Fruit fly (Drosophila melanogaster) whole organism, embryonic: ENCODE measurements around the gene Zpr1.
A peak's percentile ranks its signal among the peaks of the same experiment; 100 is the strongest.

Source experiments
- Antp ChIP-seq: fragments of 200-800 bp; sonication (Bioruptor generic); optimal IDR thresholded peaks from 3 replicates; lab custom pipeline; 2016; ENCODE audit warnings: missing biosample characterization, missing genetic modification characterization
- Atf-2 ChIP-seq: fragments of 200-800 bp; sonication (Bioruptor generic); optimal IDR thresholded peaks from 2 replicates; lab custom pipeline; 2016; ENCODE audit warnings: missing biosample characterization, missing genetic modification characterization
- Atf3 ChIP-seq: fragments of 200-800 bp; sonication (Bioruptor generic); optimal IDR thresholded peaks from 3 replicates; lab custom pipeline; 2016; ENCODE audit warnings: missing biosample characterization, missing genetic modification characterization
- B-H1 ChIP-seq: fragments of 200-800 bp; sonication (Bioruptor generic); IDR thresholded peaks from 3 replicates; pipeline ENCODE4 v1.3.6; 2022; ENCODE audit warnings: missing biosample characterization, missing genetic modification characterization
- CG12104 ChIP-seq: fragments of 200-800 bp; sonication (Bioruptor generic); optimal IDR thresholded peaks from 3 replicates; lab custom pipeline; 2016; ENCODE audit warnings: missing biosample characterization, missing genetic modification characterization
- CG12155 ChIP-seq: fragments of 200-800 bp; sonication (Bioruptor generic); optimal IDR thresholded peaks from 3 replicates; lab custom pipeline; 2016; ENCODE audit warnings: missing biosample characterization, missing genetic modification characterization
- CG13624 ChIP-seq: fragments of 200-800 bp; sonication (Bioruptor generic); optimal IDR thresholded peaks from 2 replicates; lab custom pipeline; 2016; ENCODE audit warnings: missing biosample characterization, missing genetic modification characterization
- CG13894 ChIP-seq: fragments of 200-800 bp; sonication (Bioruptor generic); optimal IDR thresholded peaks from 3 replicates; lab custom pipeline; 2018; ENCODE audit warnings: missing biosample characterization, mild to moderate bottlenecking, missing genetic modification characterization, moderate library complexity
- CG17328 ChIP-seq: fragments of 200-800 bp; sonication (Bioruptor generic); IDR thresholded peaks from 2 replicates; pipeline ENCODE4 v1.3.6; 2022; ENCODE audit warnings: missing biosample characterization, missing genetic modification characterization
- CG17359 ChIP-seq: fragments of 200-800 bp; sonication (Bioruptor generic); optimal IDR thresholded peaks from 3 replicates; lab custom pipeline; 2018; ENCODE audit warnings: missing biosample characterization, mild to moderate bottlenecking, missing genetic modification characterization, moderate library complexity
- CG18599 ChIP-seq: fragments of 200-800 bp; sonication (Bioruptor generic); optimal IDR thresholded peaks from 3 replicates; lab custom pipeline; 2017; ENCODE audit warnings: missing biosample characterization, missing genetic modification characterization, mild to moderate bottlenecking, moderate library complexity, missing genetic modification reagents
- CG2120 ChIP-seq: fragments of 200-800 bp; sonication (Bioruptor generic); optimal IDR thresholded peaks from 3 replicates; lab custom pipeline; 2016; ENCODE audit warnings: missing biosample characterization, missing genetic modification characterization
- CG2712 ChIP-seq: fragments of 200-800 bp; optimal IDR thresholded peaks from 3 replicates; lab custom pipeline; 2019; ENCODE audit warnings: missing biosample characterization, mild to moderate bottlenecking, missing genetic modification characterization, moderate library complexity
- CG2889 ChIP-seq: fragments of 200-800 bp; sonication (Bioruptor generic); IDR thresholded peaks from 3 replicates; pipeline ENCODE4 v1.3.6; 2022; ENCODE audit warnings: missing biosample characterization, missing genetic modification characterization
- CG30020 ChIP-seq: fragments of 200-800 bp; optimal IDR thresholded peaks from 2 replicates; lab custom pipeline; 2019; ENCODE audit warnings: missing biosample characterization, mild to moderate bottlenecking, missing genetic modification characterization, moderate library complexity
- CG34376 ChIP-seq: fragments of 200-800 bp; sonication (Bioruptor generic); optimal IDR thresholded peaks from 2 replicates; lab custom pipeline; 2018; ENCODE audit warnings: missing biosample characterization, mild to moderate bottlenecking, missing genetic modification characterization
- CG3838 ChIP-seq: fragments of 200-800 bp; sonication (Bioruptor generic); optimal IDR thresholded peaks from 3 replicates; lab custom pipeline; 2016; ENCODE audit warnings: missing biosample characterization, missing genetic modification characterization
- CG4328 ChIP-seq: fragments of 200-800 bp; sonication (Bioruptor generic); optimal IDR thresholded peaks from 3 replicates; lab custom pipeline; 2017; ENCODE audit warnings: missing biosample characterization, missing genetic modification reagents, missing genetic modification characterization
- CG6254 ChIP-seq: fragments of 200-800 bp; sonication (Bioruptor generic); optimal IDR thresholded peaks from 3 replicates; lab custom pipeline; 2017; ENCODE audit warnings: mild to moderate bottlenecking, missing biosample characterization, missing genetic modification reagents, missing genetic modification characterization
- CG8281 ChIP-seq: fragments of 200-800 bp; sonication (Bioruptor generic); optimal IDR thresholded peaks from 2 replicates; lab custom pipeline; 2018; ENCODE audit warnings: missing biosample characterization, mild to moderate bottlenecking, missing genetic modification characterization, moderate library complexity
- CG8388 ChIP-seq: fragments of 200-800 bp; sonication (Bioruptor generic); optimal IDR thresholded peaks from 2 replicates; lab custom pipeline; 2019; ENCODE audit warnings: missing biosample characterization, mild to moderate bottlenecking, missing genetic modification characterization, moderate library complexity
- CG9817 ChIP-seq: fragments of 200-800 bp; sonication (Bioruptor generic); optimal IDR thresholded peaks from 2 replicates; lab custom pipeline; 2018; ENCODE audit warnings: missing biosample characterization, mild to moderate bottlenecking, missing genetic modification characterization, moderate library complexity
- CG9876 ChIP-seq: fragments of 200-800 bp; sonication (Bioruptor generic); optimal IDR thresholded peaks from 2 replicates; lab custom pipeline; 2016; ENCODE audit warnings: missing biosample characterization, missing genetic modification characterization
- D19A ChIP-seq: fragments of 200-800 bp; optimal IDR thresholded peaks from 3 replicates; lab custom pipeline; 2019; ENCODE audit warnings: missing biosample characterization, mild to moderate bottlenecking, missing genetic modification characterization, moderate library complexity
- Dp ChIP-seq: fragments of 200-800 bp; sonication (Bioruptor generic); optimal IDR thresholded peaks from 2 replicates; lab custom pipeline; 2018; ENCODE audit warnings: missing biosample characterization, mild to moderate bottlenecking, missing genetic modification characterization, moderate library complexity
- HmgD ChIP-seq: fragments of 200-800 bp; sonication (Bioruptor generic); optimal IDR thresholded peaks from 3 replicates; lab custom pipeline; 2016; ENCODE audit warnings: missing biosample characterization, missing genetic modification characterization
- Hmr ChIP-seq: fragments of 200-800 bp; sonication (Bioruptor generic); optimal IDR thresholded peaks from 3 replicates; lab custom pipeline; 2017; ENCODE audit warnings: mild to moderate bottlenecking, missing biosample characterization, missing genetic modification reagents, missing genetic modification characterization
- Hmx ChIP-seq: fragments of 200-800 bp; sonication (Bioruptor generic); optimal IDR thresholded peaks from 2 replicates; lab custom pipeline; 2016; ENCODE audit warnings: missing biosample characterization, missing genetic modification characterization
- Hsf ChIP-seq: fragments of 200-800 bp; sonication (Bioruptor generic); optimal IDR thresholded peaks from 3 replicates; lab custom pipeline; 2016; ENCODE audit warnings: missing biosample characterization, missing genetic modification characterization
- Lhr ChIP-seq: fragments of 200-800 bp; sonication (Bioruptor generic); optimal IDR thresholded peaks from 3 replicates; lab custom pipeline; 2017; ENCODE audit warnings: mild to moderate bottlenecking, missing biosample characterization, missing genetic modification reagents, missing genetic modification characterization
- Lim3 ChIP-seq: fragments of 200-800 bp; sonication (Bioruptor generic); IDR thresholded peaks from 2 replicates; pipeline ENCODE4 v1.3.6; 2022; ENCODE audit warnings: missing biosample characterization, missing genetic modification characterization
- MESR4 ChIP-seq: fragments of 200-800 bp; sonication (Bioruptor generic); optimal IDR thresholded peaks from 2 replicates; lab custom pipeline; 2018; ENCODE audit warnings: missing biosample characterization, mild to moderate bottlenecking, missing genetic modification characterization, moderate library complexity
- Nf-YC ChIP-seq: fragments of 200-800 bp; optimal IDR thresholded peaks from 3 replicates; lab custom pipeline; 2019; ENCODE audit warnings: missing biosample characterization, mild to moderate bottlenecking, missing genetic modification characterization, moderate library complexity
- Optix ChIP-seq: fragments of 200-800 bp; sonication (Bioruptor generic); IDR thresholded peaks from 3 replicates; pipeline ENCODE4 v1.3.6; 2022; ENCODE audit warnings: missing biosample characterization, missing genetic modification characterization
- Spps ChIP-seq: fragments of 200-800 bp; sonication (Bioruptor generic); optimal IDR thresholded peaks from 2 replicates; lab custom pipeline; 2018; ENCODE audit warnings: missing biosample characterization, mild to moderate bottlenecking, missing genetic modification characterization
- cwo ChIP-seq: fragments of 200-800 bp; sonication (Bioruptor generic); optimal IDR thresholded peaks from 3 replicates; lab custom pipeline; 2017; ENCODE audit warnings: missing biosample characterization, missing genetic modification characterization, mild to moderate bottlenecking, moderate library complexity, missing genetic modification reagents
- dan ChIP-seq: fragments of 200-800 bp; sonication (Bioruptor generic); IDR thresholded peaks from 2 replicates; pipeline ENCODE4 v1.3.6; 2022; ENCODE audit warnings: missing biosample characterization, missing genetic modification characterization
- danr ChIP-seq: fragments of 200-800 bp; sonication (Bioruptor generic); IDR thresholded peaks from 2 replicates; pipeline ENCODE4 v1.3.6; 2022; ENCODE audit warnings: missing biosample characterization, missing genetic modification characterization
- en ChIP-seq: fragments of 200-800 bp; sonication (Bioruptor generic); optimal IDR thresholded peaks from 2 replicates; lab custom pipeline; 2016; ENCODE audit warnings: missing biosample characterization, missing genetic modification characterization
- eve ChIP-seq, 2 experiments: fragments of >200 bp; optimal IDR thresholded peaks; 2 replicates each; lab custom pipeline; 2017; ENCODE audit warnings: missing biosample characterization in 2 of 2, missing genetic modification characterization in 2 of 2
- gcm2 ChIP-seq: fragments of 200-800 bp; sonication (Bioruptor generic); optimal IDR thresholded peaks from 2 replicates; lab custom pipeline; 2016; ENCODE audit warnings: missing biosample characterization, missing genetic modification characterization
- gem ChIP-seq: fragments of 200-800 bp; sonication (Bioruptor generic); optimal IDR thresholded peaks from 2 replicates; lab custom pipeline; 2019; ENCODE audit warnings: missing biosample characterization, mild to moderate bottlenecking, missing genetic modification characterization, moderate library complexity
- gro ChIP-seq: fragments of 200-800 bp; sonication (Bioruptor generic); optimal IDR thresholded peaks from 2 replicates; lab custom pipeline; 2016; ENCODE audit warnings: missing biosample characterization, missing genetic modification characterization
- gt ChIP-seq: fragments of 200-800 bp; sonication (Bioruptor generic); IDR thresholded peaks from 2 replicates; pipeline ENCODE4 v1.3.6; 2022; ENCODE audit warnings: missing biosample characterization, missing genetic modification characterization
- ham ChIP-seq: fragments of 200-800 bp; sonication (Bioruptor generic); IDR thresholded peaks from 2 replicates; pipeline ENCODE4 v1.3.6; 2022; ENCODE audit warnings: missing biosample characterization, missing genetic modification characterization
- her ChIP-seq: fragments of 200-800 bp; sonication (Bioruptor generic); optimal IDR thresholded peaks from 2 replicates; lab custom pipeline; 2016; ENCODE audit warnings: missing biosample characterization, missing genetic modification characterization
- jigr1 ChIP-seq: fragments of 200-800 bp; sonication (Bioruptor generic); IDR thresholded peaks from 3 replicates; pipeline ENCODE4 v1.3.6; 2022; ENCODE audit warnings: missing biosample characterization, missing genetic modification characterization
- jumu ChIP-seq: fragments of 200-800 bp; sonication (Bioruptor generic); optimal IDR thresholded peaks from 3 replicates; lab custom pipeline; 2016; ENCODE audit warnings: missing biosample characterization, missing genetic modification characterization
- pum ChIP-seq: fragments of 200-800 bp; sonication (Bioruptor generic); optimal IDR thresholded peaks from 2 replicates; lab custom pipeline; 2016; ENCODE audit warnings: missing biosample characterization, missing genetic modification characterization
- sens ChIP-seq: fragments of 200-800 bp; sonication (Bioruptor generic); peaks from one replicate; lab custom pipeline; 2016; ENCODE audit warnings: missing biosample characterization, missing genetic modification characterization
- so ChIP-seq: fragments of 200-800 bp; sonication (Bioruptor generic); IDR thresholded peaks from 3 replicates; pipeline ENCODE4 v1.3.6; 2022; ENCODE audit warnings: missing biosample characterization, missing genetic modification characterization
- ssp ChIP-seq: fragments of 200-800 bp; sonication (Bioruptor generic); IDR thresholded peaks from 2 replicates; pipeline ENCODE4 v1.3.6; 2022; ENCODE audit warnings: missing biosample characterization, missing genetic modification characterization

The Zpr1 gene

DNA sequence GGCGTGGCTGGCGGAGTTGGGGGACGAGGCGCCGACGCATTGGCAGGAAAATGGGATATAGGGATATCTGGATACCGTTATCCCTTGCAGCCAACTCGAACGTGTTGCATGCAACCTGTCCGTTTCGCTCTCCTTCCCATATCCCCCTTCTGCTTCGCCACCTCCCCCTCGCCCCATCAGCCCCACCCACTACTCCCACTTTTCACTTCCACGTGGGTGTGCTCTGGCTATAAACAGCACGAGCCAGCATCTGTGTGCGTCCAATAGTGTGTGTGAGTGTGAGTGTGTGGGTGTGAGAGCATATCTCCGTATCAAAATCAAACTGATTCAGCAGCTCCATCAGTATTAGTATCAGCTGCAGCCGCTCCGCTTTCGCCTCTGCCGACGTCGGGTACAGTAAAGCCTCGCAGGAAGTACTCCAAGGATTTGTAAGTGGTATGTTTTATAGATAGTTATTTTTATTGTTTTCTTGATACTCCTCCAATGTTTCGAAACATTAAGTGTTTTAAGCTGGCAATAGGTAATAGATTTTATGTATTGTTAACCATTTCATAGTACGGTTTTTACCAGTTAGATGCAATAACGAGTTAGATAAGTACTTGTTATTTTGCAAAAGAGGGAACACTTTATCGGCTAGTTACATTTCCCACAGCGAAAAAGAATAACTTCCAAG lies 42.8 kb downstream of the Zpr1 start (continued):
- TF ChIP-seq gro (no peak), CG17359 (tag; lab: Kevin White, UChicago) (peak; percentile 53), CG13894 (tag; lab: Kevin White, UChicago) (no peak), gt (GFP tag; lab: Robert Waterston, UW) (no peak), CG2712 (tag; lab: Kevin White, UChicago) (peak; percentile 13), Lhr (GFP tag; lab: Kevin White, UChicago) (no peak), CG12155 (GFP tag; lab: Kevin White, UChicago) (peak; percentile 9), CG8388 (GFP tag; lab: Kevin White, UChicago) (no peak), ham (GFP tag; lab: Robert Waterston, UW) (no peak), Antp (GFP tag; lab: Kevin White, UChicago) (peak; percentile 12), CG8281 (tag; lab: Kevin White, UChicago) (no peak), MESR4 (GFP tag; lab: Kevin White, UChicago) (no peak), en (no peak), CG2120 (GFP tag; lab: Kevin White, UChicago) (no peak), danr (no peak), CG34376 (GFP tag; lab: Kevin White, UChicago) (no peak), dan (GFP tag; lab: Robert Waterston, UW) (no peak), Atf3 (no peak), eve (GFP tag; optimal IDR thresholded peaks at IDR 0.05; lab: Kevin White, UChicago) (no peak), Lim3 (GFP tag; lab: Robert Waterston, UW) (no peak), jigr1 (no peak), B-H1 (GFP tag; lab: Robert Waterston, UW) (no peak), CG30020 (no peak), Nf-YC (tag; lab: Kevin White, UChicago) (no peak), so (GFP tag; lab: Robert Waterston, UW) (peak; percentile 32; the same call in 1 of the 3 replicates), CG18599 (GFP tag; lab: Kevin White, UChicago) (peak; percentile 65), Atf-2 (GFP tag; lab: Kevin White, UChicago) (no peak), CG2889 (no peak), CG9876 (GFP tag; lab: Kevin White, UChicago) (no peak), HmgD (no peak), sens (peak; percentile 90), Optix (GFP tag; lab: Robert Waterston, UW) (no peak), jumu (GFP tag; lab: Kevin White, UChicago) (no peak), D19A (tag; lab: Kevin White, UChicago) (peak; percentile 53), ssp (GFP tag; lab: Robert Waterston, UW) (no peak), pum (GFP tag; lab: Kevin White, UChicago) (no peak), cwo (GFP tag; lab: Kevin White, UChicago) (peak; percentile 28), CG12104 (GFP tag; lab: Kevin White, UChicago) (peak; percentile 17), Hsf (GFP tag; lab: Kevin White, UChicago) (no peak), gcm2 (GFP tag; lab: Kevin White, UChicago) (no peak), CG13624 (no peak), CG9817 (no peak), CG6254 (GFP tag; lab: Kevin White, UChicago) (no peak), her (GFP tag; lab: Kevin White, UChicago) (no peak), Hmx (GFP tag; lab: Kevin White, UChicago) (no peak), CG17328 (GFP tag; lab: Robert Waterston, UW) (no peak), CG4328 (GFP tag; lab: Kevin White, UChicago) (no peak), Dp (GFP tag; lab: Kevin White, UChicago) (no peak), gem (no peak), Spps (tag; lab: Kevin White, UChicago) (no peak), Hmr (GFP tag; lab: Kevin White, UChicago) (no peak), CG3838 (GFP tag; lab: Kevin White, UChicago) (no peak)
